Worm (Caenorhabditis elegans): ENCODE data around the gene cank-26.

The cank-26 gene

ce11 chrII:4002134-4002533, 27.3 kb upstream of the cank-26 start:
- TF ChIP-seq nfyb-1 (GFP tag; IDR thresholded peaks at IDR 0.05) (no peak), madf-8 (GFP tag; conservative IDR thresholded peaks at IDR 0.05) (no peak), F52B5.7 (tag; optimal IDR thresholded peaks at IDR 0.05) (no peak), dpl-1 (GFP tag; optimal IDR thresholded peaks at IDR 0.05) (no peak), mxl-1 (tag; optimal IDR thresholded peaks at IDR 0.05) (no peak)

- no peak for TF ChIP-seq dox-1 (GFP tag; IDR thresholded peaks at IDR 0.05)
- TF ChIP-seq ceh-27 (GFP tag; optimal IDR thresholded peaks at IDR 0.05): no peak
- TF ChIP-seq B0261.1 (tag; optimal IDR thresholded peaks at IDR 0.05): no peak
- no peak for TF ChIP-seq lsy-27 (tag; optimal IDR thresholded peaks at IDR 0.05; ENCODE audit: borderline replicate concordance, insufficient read depth)
- no peak for TF ChIP-seq K11D2.4 (GFP tag; IDR thresholded peaks at IDR 0.05)
- TF ChIP-seq ztf-18 (tag; optimal IDR thresholded peaks at IDR 0.05): no peak
- no peak for TF ChIP-seq egl-44 (GFP tag; IDR thresholded peaks at IDR 0.05)
- no peak for TF ChIP-seq F22D6.2 (tag; optimal IDR thresholded peaks at IDR 0.05)
- no peak for TF ChIP-seq nfyb-1 (GFP tag; IDR thresholded peaks at IDR 0.05)
- no peak for TF ChIP-seq rpc-1 (optimal IDR thresholded peaks at IDR 0.05)
- no peak for TF ChIP-seq rpc-1 (tag; optimal IDR thresholded peaks at IDR 0.05)
- no peak for TF ChIP-seq ceh-40 (GFP tag; IDR thresholded peaks at IDR 0.05)
- no peak for TF ChIP-seq hrde-1 (tag; optimal IDR thresholded peaks at IDR 0.05; ENCODE audit: borderline replicate concordance)
- no peak for TF ChIP-seq hsf-1 (GFP tag; IDR thresholded peaks at IDR 0.05)
- no peak for TF ChIP-seq xnd-1 (tag; optimal IDR thresholded peaks at IDR 0.05)
- no peak for TF ChIP-seq pha-4 (tag; optimal IDR thresholded peaks at IDR 0.05)
- TF ChIP-seq F52B5.7 (tag; optimal IDR thresholded peaks at IDR 0.05): no peak
- TF ChIP-seq aptf-3 (GFP tag; IDR thresholded peaks at IDR 0.05): no peak
- no peak for TF ChIP-seq Y95B8A.8 (GFP tag; IDR thresholded peaks at IDR 0.05)
Observed at ce11 chrII:4000430-4000829, 25.6 kb upstream of the cank-26 start.

- TF ChIP-seq ceh-100 (GFP tag; IDR thresholded peaks at IDR 0.05) (no peak), sea-2 (GFP tag; IDR thresholded peaks at IDR 0.05) (no peak), ztf-26 (tag; optimal IDR thresholded peaks at IDR 0.05) (no peak), egl-44 (GFP tag; IDR thresholded peaks at IDR 0.05) (no peak), zfh-2 (GFP tag; conservative IDR thresholded peaks at IDR 0.05) (peak; percentile 74), dox-1 (GFP tag; IDR thresholded peaks at IDR 0.05) (0 out of 2 replicates have a peak, but pooled peaks have one; percentile 36), tlf-1 (GFP tag; optimal IDR thresholded peaks at IDR 0.05) (no peak), madf-6 (GFP tag; IDR thresholded peaks at IDR 0.05) (no peak), B0261.1 (tag; optimal IDR thresholded peaks at IDR 0.05) (no peak), unc-62 (GFP tag; optimal IDR thresholded peaks at IDR 0.05) (no peak), mel-28 (tag; optimal IDR thresholded peaks at IDR 0.05; ENCODE audit: borderline replicate concordance) (no peak), egrh-3 (GFP tag; IDR thresholded peaks at IDR 0.05) (peak; percentile 11; the same call in 1 of the 2 replicates), bed-2 (GFP tag; IDR thresholded peaks at IDR 0.05) (no peak), F52B5.7 (tag; optimal IDR thresholded peaks at IDR 0.05) (no peak), snpc-3.4 (tag; optimal IDR thresholded peaks at IDR 0.05) (no peak), mxl-1 (tag; optimal IDR thresholded peaks at IDR 0.05) (no peak), pbrm-1 (GFP tag; IDR thresholded peaks at IDR 0.05) (no peak), ceh-91 (GFP tag; IDR thresholded peaks at IDR 0.05) (no peak), akir-1 (GFP tag; optimal IDR thresholded peaks at IDR 0.05) (no peak), die-1 (tag; optimal IDR thresholded peaks at IDR 0.05) (no peak), bed-1 (GFP tag; IDR thresholded peaks at IDR 0.05) (no peak), aptf-2 (GFP tag; conservative IDR thresholded peaks at IDR 0.05) (0 out of 2 replicates have a peak, but pooled peaks have one; percentile 54), cebp-1 (GFP tag; IDR thresholded peaks at IDR 0.05) (no peak), cebp-1 (tag; optimal IDR thresholded peaks at IDR 0.05) (no peak), nhr-179 (tag; optimal IDR thresholded peaks at IDR 0.05) (no peak), snpc-4 (GFP tag; optimal IDR thresholded peaks at IDR 0.05) (no peak), snpc-4 (tag; optimal IDR thresholded peaks at IDR 0.05) (no peak), let-607 (tag; optimal IDR thresholded peaks at IDR 0.05) (no peak), rpc-1 (optimal IDR thresholded peaks at IDR 0.05) (no peak), rpc-1 (tag; optimal IDR thresholded peaks at IDR 0.05) (no peak), lag-1 (GFP tag; IDR thresholded peaks at IDR 0.05) (no peak), ceh-58 (GFP tag; IDR thresholded peaks at IDR 0.05) (no peak)
Observed at ce11 chrII:3999537-3999936, 24.7 kb upstream of the cank-26 start.

Measured in whole organism, young adult.